Worm (Caenorhabditis elegans) whole organism, early embryonic: Measurements from ENCODE around the gene F19C6.5.

ENCODE experiments used
- F13C5.2 ChIP-seq: sonication (generic microtip); optimal IDR thresholded peaks from 2 replicates; lab custom pipeline; 2017; ENCODE audit warnings: mild to moderate bottlenecking, missing genetic modification characterization, inconsistent platforms, missing compliant biosample characterization
- aly-1 ChIP-seq: sonication (generic microtip); optimal IDR thresholded peaks from 2 replicates; lab custom pipeline; 2016; ENCODE audit warnings: missing genetic modification characterization, missing compliant biosample characterization
- ama-1 ChIP-seq: fragments of 150-350 bp; optimal IDR thresholded peaks from 2 replicates; lab custom pipeline; 2014
- ceh-13 ChIP-seq: fragments of 200-800 bp; sonication (Bioruptor generic); optimal IDR thresholded peaks from 2 replicates; lab custom pipeline; 2018; ENCODE audit warnings: mild to moderate bottlenecking, missing genetic modification characterization, missing compliant biosample characterization
- ceh-36 ChIP-seq: sonication (generic microtip); optimal IDR thresholded peaks from 2 replicates; lab custom pipeline; 2016; ENCODE audit warnings: missing genetic modification characterization, inconsistent platforms, missing compliant biosample characterization
- ets-7 ChIP-seq: sonication (generic microtip); optimal IDR thresholded peaks from 2 replicates; lab custom pipeline; 2016; ENCODE audit warnings: missing genotype, missing genetic modification characterization, missing compliant biosample characterization
- flt-1 ChIP-seq: fragments of 200-800 bp; sonication (Bioruptor generic); IDR thresholded peaks from 2 replicates; pipeline ENCODE4 v1.3.6; 2022; ENCODE audit warnings: missing genetic modification characterization, missing compliant biosample characterization
- hmbx-1 ChIP-seq: sonication (generic microtip); optimal IDR thresholded peaks from 2 replicates; lab custom pipeline; 2016; ENCODE audit warnings: mild to moderate bottlenecking, missing genetic modification characterization, missing compliant biosample characterization
- hmg-4 ChIP-seq: fragments of 200-800 bp; sonication (Bioruptor generic); optimal IDR thresholded peaks from 2 replicates; lab custom pipeline; 2018; ENCODE audit warnings: mild to moderate bottlenecking, missing genetic modification characterization, missing compliant biosample characterization
- hnd-1 ChIP-seq: sonication (generic microtip); optimal IDR thresholded peaks from 2 replicates; lab custom pipeline; 2016; ENCODE audit warnings: missing genetic modification characterization, missing compliant biosample characterization
- scrt-1 ChIP-seq: fragments of 200-800 bp; sonication (Bioruptor generic); IDR thresholded peaks from 2 replicates; pipeline ENCODE4 v1.3.6; 2022; ENCODE audit warnings: missing genetic modification characterization, missing compliant biosample characterization
- sea-1 ChIP-seq: fragments of 200-800 bp; sonication (Bioruptor generic); conservative IDR thresholded peaks from 2 replicates; pipeline ENCODE4 v1.3.6; 2022; ENCODE audit warnings: missing genetic modification characterization, missing compliant biosample characterization
- tbx-37 ChIP-seq: fragments of 200-800 bp; sonication (Bioruptor generic); conservative IDR thresholded peaks from 2 replicates; pipeline ENCODE4 v1.3.6; 2022; ENCODE audit warnings: missing genetic modification reagents, missing genetic modification characterization, missing compliant biosample characterization
- tra-4 ChIP-seq: sonication (generic microtip); optimal IDR thresholded peaks from 2 replicates; lab custom pipeline; 2017; ENCODE audit warnings: missing genetic modification characterization, missing compliant biosample characterization

ce11 chrX:10026347-10026746 is 41.6 kb upstream of the F19C6.5 start:
- TF ChIP-seq ama-1 (lab: Kevin White, UChicago) (no peak), flt-1 (no peak), aly-1 (no peak), ceh-13 (GFP tag; lab: Kevin White, UChicago) (no peak), F13C5.2 (tag; lab: Kevin White, UChicago) (no peak), tbx-37 (GFP tag; lab: Robert Waterston, UW) (no peak), ceh-36 (tag; lab: Kevin White, UChicago) (no peak), hmg-4 (GFP tag; lab: Kevin White, UChicago) (no peak), hmbx-1 (no peak), ets-7 (tag; lab: Kevin White, UChicago) (no peak), tra-4 (tag; lab: Kevin White, UChicago) (no peak), scrt-1 (GFP tag; lab: Robert Waterston, UW) (no peak), sea-1 (no peak), hnd-1 (no peak)
